Worm (Caenorhabditis elegans): ENCODE results near the gene F26F12.8.

- no peak for TF ChIP-seq ZK546.5 (tag; optimal IDR thresholded peaks at IDR 0.05)
- TF ChIP-seq skn-1 (tag; optimal IDR thresholded peaks at IDR 0.05): no peak
- TF ChIP-seq ceh-82 (tag; optimal IDR thresholded peaks at IDR 0.05): no peak
- no peak for TF ChIP-seq ceh-16 (tag; optimal IDR thresholded peaks at IDR 0.05)
- TF ChIP-seq ceh-9 (tag; optimal IDR thresholded peaks at IDR 0.05): no peak
- TF ChIP-seq hmg-11 (tag; optimal IDR thresholded peaks at IDR 0.05): no peak
- TF ChIP-seq unc-62 (GFP tag; optimal IDR thresholded peaks at IDR 0.05): no peak
- no peak for TF ChIP-seq ztf-11 (tag; optimal IDR thresholded peaks at IDR 0.05)
- TF ChIP-seq nhr-237 (tag; optimal IDR thresholded peaks at IDR 0.05): no peak
- no peak for TF ChIP-seq nhr-28 (tag; optimal IDR thresholded peaks at IDR 0.05)
- no peak for TF ChIP-seq nfya-1 (tag; optimal IDR thresholded peaks at IDR 0.05; ENCODE audit: insufficient read depth)
- no peak for TF ChIP-seq nhr-11 (tag; optimal IDR thresholded peaks at IDR 0.05)
Measured at ce11 chrV:5852084-5852483, 10.2 kb downstream of the F26F12.8 start.
